Fruit fly (Drosophila melanogaster) whole organism, embryonic: ENCODE data around the gene CG11975.

Experiments used
- Atf3 ChIP-seq: fragments of 200-800 bp; sonication (Bioruptor generic); optimal IDR thresholded peaks from 3 replicates; lab custom pipeline; 2016; ENCODE audit warnings: missing biosample characterization, missing genetic modification characterization
- CG10366 ChIP-seq: fragments of 200-800 bp; sonication (Bioruptor generic); IDR thresholded peaks from 2 replicates; pipeline ENCODE4 v1.3.6; 2022; ENCODE audit warnings: missing biosample characterization, missing genetic modification characterization
- CG11093 ChIP-seq: fragments of 200-800 bp; sonication (Bioruptor generic); IDR thresholded peaks from 3 replicates; pipeline ENCODE4 v1.3.6; 2022; ENCODE audit warnings: missing biosample characterization, missing genetic modification characterization
- CG12236 ChIP-seq: fragments of 200-800 bp; sonication (Bioruptor generic); optimal IDR thresholded peaks from 2 replicates; lab custom pipeline; 2016; ENCODE audit warnings: missing biosample characterization, missing genetic modification characterization
- CG13296 ChIP-seq: fragments of 200-800 bp; sonication (Bioruptor generic); optimal IDR thresholded peaks from 3 replicates; lab custom pipeline; 2018; ENCODE audit warnings: missing biosample characterization, mild to moderate bottlenecking, missing genetic modification characterization
- CG14441 ChIP-seq: fragments of 200-800 bp; sonication (Bioruptor generic); IDR thresholded peaks from 2 replicates; pipeline ENCODE4 v1.3.6; 2022; ENCODE audit warnings: missing biosample characterization, missing genetic modification characterization
- CG1529 ChIP-seq: fragments of 200-800 bp; sonication (Bioruptor generic); optimal IDR thresholded peaks from 3 replicates; lab custom pipeline; 2018; ENCODE audit warnings: missing biosample characterization, missing genetic modification characterization
- CG15514 ChIP-seq: fragments of 200-800 bp; sonication (Bioruptor generic); optimal IDR thresholded peaks from 3 replicates; lab custom pipeline; 2017; ENCODE audit warnings: missing biosample characterization, missing genetic modification characterization, mild to moderate bottlenecking, moderate library complexity, missing genetic modification reagents
- CG15696 ChIP-seq: fragments of 200-800 bp; sonication (Bioruptor generic); optimal IDR thresholded peaks from 2 replicates; lab custom pipeline; 2019; ENCODE audit warnings: missing biosample characterization, mild to moderate bottlenecking, missing genetic modification characterization, moderate library complexity
- CG16779 ChIP-seq: fragments of 200-800 bp; sonication (Bioruptor generic); IDR thresholded peaks from 2 replicates; pipeline ENCODE4 v1.3.6; 2022; ENCODE audit warnings: missing biosample characterization, missing genetic modification characterization
- CG17359 ChIP-seq: fragments of 200-800 bp; sonication (Bioruptor generic); optimal IDR thresholded peaks from 3 replicates; lab custom pipeline; 2018; ENCODE audit warnings: missing biosample characterization, mild to moderate bottlenecking, missing genetic modification characterization, moderate library complexity
- CG1792 ChIP-seq: fragments of 200-800 bp; sonication (Bioruptor generic); optimal IDR thresholded peaks from 2 replicates; lab custom pipeline; 2016; ENCODE audit warnings: missing biosample characterization, missing genetic modification characterization
- CG18599 ChIP-seq: fragments of 200-800 bp; sonication (Bioruptor generic); optimal IDR thresholded peaks from 3 replicates; lab custom pipeline; 2017; ENCODE audit warnings: missing biosample characterization, missing genetic modification characterization, mild to moderate bottlenecking, moderate library complexity, missing genetic modification reagents
- CG2120 ChIP-seq: fragments of 200-800 bp; sonication (Bioruptor generic); optimal IDR thresholded peaks from 3 replicates; lab custom pipeline; 2016; ENCODE audit warnings: missing biosample characterization, missing genetic modification characterization
- CG30020 ChIP-seq: fragments of 200-800 bp; optimal IDR thresholded peaks from 2 replicates; lab custom pipeline; 2019; ENCODE audit warnings: missing biosample characterization, mild to moderate bottlenecking, missing genetic modification characterization, moderate library complexity
- CG31365 ChIP-seq: fragments of 200-800 bp; sonication (Bioruptor generic); optimal IDR thresholded peaks from 2 replicates; lab custom pipeline; 2018; ENCODE audit warnings: missing biosample characterization, mild to moderate bottlenecking, missing genetic modification characterization
- CG32772 ChIP-seq: fragments of 200-800 bp; sonication (Bioruptor generic); IDR thresholded peaks from 2 replicates; pipeline ENCODE4 v1.3.6; 2022; ENCODE audit warnings: missing biosample characterization, missing genetic modification characterization
- CG33213 ChIP-seq: fragments of 200-800 bp; sonication (Bioruptor generic); optimal IDR thresholded peaks from 3 replicates; lab custom pipeline; 2016; ENCODE audit warnings: missing biosample characterization, missing genetic modification characterization
- CG5953 ChIP-seq: fragments of 200-800 bp; sonication (Bioruptor generic); IDR thresholded peaks from 2 replicates; pipeline ENCODE4 v1.3.6; 2022; ENCODE audit warnings: missing biosample characterization, missing genetic modification characterization
- CG6654 ChIP-seq: fragments of 200-800 bp; sonication (Bioruptor generic); optimal IDR thresholded peaks from 2 replicates; lab custom pipeline; 2017; ENCODE audit warnings: missing biosample characterization, mild to moderate bottlenecking, missing genetic modification characterization
- CG6765 ChIP-seq: fragments of 200-800 bp; sonication (Bioruptor generic); optimal IDR thresholded peaks from 3 replicates; lab custom pipeline; 2017; ENCODE audit warnings: missing biosample characterization, mild to moderate bottlenecking, missing genetic modification characterization
- CG6791 ChIP-seq: fragments of 200-800 bp; sonication (Bioruptor generic); IDR thresholded peaks from 3 replicates; pipeline ENCODE4 v1.3.6; 2022; ENCODE audit warnings: missing biosample characterization, missing genetic modification characterization; ENCODE audit not compliant: partially characterized antibody
- CG7745 ChIP-seq: fragments of 200-800 bp; sonication (Bioruptor generic); optimal IDR thresholded peaks from 2 replicates; lab custom pipeline; 2018; ENCODE audit warnings: missing biosample characterization, mild to moderate bottlenecking, missing genetic modification characterization, moderate library complexity
- CG8281 ChIP-seq: fragments of 200-800 bp; sonication (Bioruptor generic); optimal IDR thresholded peaks from 2 replicates; lab custom pipeline; 2018; ENCODE audit warnings: missing biosample characterization, mild to moderate bottlenecking, missing genetic modification characterization, moderate library complexity
- CG8290 ChIP-seq, 3 experiments: fragments of 200-800 bp; sonication (Bioruptor generic); optimal IDR thresholded peaks; 2 replicates each; lab custom pipeline; 2016 to 2019; ENCODE audit warnings: missing biosample characterization in 3 of 3, missing genetic modification characterization in 3 of 3, mild to moderate bottlenecking in 2 of 3, moderate library complexity in 1 of 3
- Dip2 ChIP-seq: fragments of 200-800 bp; sonication (Bioruptor generic); IDR thresholded peaks from 2 replicates; pipeline ENCODE4 v1.3.6; 2022; ENCODE audit warnings: missing biosample characterization, missing genetic modification characterization
- HLH3B ChIP-seq: fragments of 200-800 bp; sonication (Bioruptor generic); IDR thresholded peaks from 2 replicates; pipeline ENCODE4 v1.3.6; 2022; ENCODE audit warnings: missing biosample characterization, missing genetic modification characterization
- Hmx ChIP-seq: fragments of 200-800 bp; sonication (Bioruptor generic); optimal IDR thresholded peaks from 2 replicates; lab custom pipeline; 2016; ENCODE audit warnings: missing biosample characterization, missing genetic modification characterization
- Hr78 ChIP-seq, 2 experiments: fragments of 200-800 bp in 1 of 2; fragments of >200 bp in 1 of 2; sonication (Bioruptor generic) in 1 of 2; optimal IDR thresholded peaks; 2 replicates each; lab custom pipeline; 2017 to 2019; ENCODE audit warnings: missing biosample characterization in 2 of 2, missing genetic modification characterization in 2 of 2, mild to moderate bottlenecking in 1 of 2, moderate library complexity in 1 of 2
- Poxn ChIP-seq: fragments of 200-800 bp; sonication (Bioruptor generic); IDR thresholded peaks from 2 replicates; pipeline ENCODE4 v1.3.6; 2022; ENCODE audit warnings: missing biosample characterization, missing genetic modification characterization
- cato ChIP-seq: fragments of 200-800 bp; sonication (Bioruptor generic); optimal IDR thresholded peaks from 2 replicates; lab custom pipeline; 2016; ENCODE audit warnings: missing biosample characterization, missing genetic modification characterization, borderline replicate concordance
- chn ChIP-seq: fragments of 200-800 bp; sonication (Bioruptor generic); optimal IDR thresholded peaks from 2 replicates; lab custom pipeline; 2016; ENCODE audit warnings: missing biosample characterization, missing genetic modification characterization
- crol ChIP-seq: fragments of 200-800 bp; sonication (Bioruptor generic); IDR thresholded peaks from 2 replicates; pipeline ENCODE4 v1.3.6; 2022; ENCODE audit warnings: missing biosample characterization, missing genetic modification characterization
- fd102C ChIP-seq: fragments of 200-800 bp; sonication (Bioruptor generic); optimal IDR thresholded peaks from 2 replicates; lab custom pipeline; 2018; ENCODE audit warnings: missing biosample characterization, mild to moderate bottlenecking, missing genetic modification characterization, moderate library complexity
- fd64A ChIP-seq: fragments of 200-800 bp; sonication (Bioruptor generic); optimal IDR thresholded peaks from 3 replicates; lab custom pipeline; 2018; ENCODE audit warnings: missing biosample characterization, mild to moderate bottlenecking, missing genetic modification characterization
- gfzf ChIP-seq: fragments of 200-800 bp; sonication (Bioruptor generic); optimal IDR thresholded peaks from 2 replicates; lab custom pipeline; 2016; ENCODE audit warnings: missing biosample characterization, mild to moderate bottlenecking, missing genetic modification characterization, moderate library complexity
- lbe ChIP-seq: fragments of 200-800 bp; sonication (Bioruptor generic); optimal IDR thresholded peaks from 2 replicates; lab custom pipeline; 2016; ENCODE audit warnings: missing biosample characterization, mild to moderate bottlenecking, missing genetic modification characterization
- luna ChIP-seq: fragments of 200-800 bp; sonication (Bioruptor generic); optimal IDR thresholded peaks from 2 replicates; lab custom pipeline; 2016; ENCODE audit warnings: missing biosample characterization, missing genetic modification characterization
- mam ChIP-seq: fragments of 200-800 bp; sonication (Bioruptor generic); optimal IDR thresholded peaks from 3 replicates; lab custom pipeline; 2016; ENCODE audit warnings: missing biosample characterization, missing genetic modification characterization
- odd ChIP-seq: fragments of 200-800 bp; sonication (Bioruptor generic); optimal IDR thresholded peaks from 2 replicates; lab custom pipeline; 2017; ENCODE audit warnings: missing biosample characterization, mild to moderate bottlenecking, missing genetic modification characterization
- pnt ChIP-seq: fragments of 200-800 bp; sonication (Bioruptor generic); optimal IDR thresholded peaks from 3 replicates; lab custom pipeline; 2016; ENCODE audit warnings: missing biosample characterization, missing genetic modification characterization
- run ChIP-seq: fragments of 200-800 bp; sonication (Bioruptor generic); optimal IDR thresholded peaks from 3 replicates; lab custom pipeline; 2018; ENCODE audit warnings: missing biosample characterization, mild to moderate bottlenecking, missing genetic modification characterization
- slou ChIP-seq: fragments of 200-800 bp; sonication (Bioruptor generic); optimal IDR thresholded peaks from 3 replicates; lab custom pipeline; 2016; ENCODE audit warnings: missing biosample characterization, missing genetic modification characterization
- sna ChIP-seq: fragments of 200-800 bp; sonication (Bioruptor generic); IDR thresholded peaks from 2 replicates; pipeline ENCODE4 v1.3.6; 2022; ENCODE audit warnings: missing biosample characterization, missing genetic modification characterization; ENCODE audit not compliant: partially characterized antibody
- sr ChIP-seq: fragments of 200-800 bp; sonication (Bioruptor generic); IDR thresholded peaks from 3 replicates; pipeline ENCODE4 v1.3.6; 2022; ENCODE audit warnings: missing biosample characterization, missing genetic modification characterization
- stc ChIP-seq: fragments of 200-800 bp; sonication (Bioruptor generic); IDR thresholded peaks from 2 replicates; pipeline ENCODE4 v1.3.6; 2022; ENCODE audit warnings: missing biosample characterization, missing genetic modification characterization
- sug ChIP-seq: fragments of 200-800 bp; optimal IDR thresholded peaks from 2 replicates; lab custom pipeline; 2019; ENCODE audit warnings: missing biosample characterization, mild to moderate bottlenecking, missing genetic modification characterization, moderate library complexity
- tll ChIP-seq, 2 experiments: fragments of 200-800 bp in 1 of 2; fragments of >200 bp in 1 of 2; sonication (Bioruptor generic) in 1 of 2; optimal IDR thresholded peaks; 2 replicates each; lab custom pipeline; 2017 to 2019; ENCODE audit warnings: missing biosample characterization in 2 of 2, missing genetic modification characterization in 2 of 2, mild to moderate bottlenecking in 1 of 2, moderate library complexity in 1 of 2
- unpg ChIP-seq: fragments of 200-800 bp; sonication (Bioruptor generic); optimal IDR thresholded peaks from 3 replicates; lab custom pipeline; 2018; ENCODE audit warnings: missing biosample characterization, mild to moderate bottlenecking, missing genetic modification characterization, moderate library complexity
- vnd ChIP-seq: fragments of 200-800 bp; sonication (Bioruptor generic); IDR thresholded peaks from 3 replicates; pipeline ENCODE4 v1.3.6; 2022; ENCODE audit warnings: missing biosample characterization, missing genetic modification characterization; ENCODE audit not compliant: partially characterized antibody
- vvl ChIP-seq: fragments of 200-800 bp; sonication (Bioruptor generic); IDR thresholded peaks from 2 replicates; pipeline ENCODE4 v1.3.6; 2022; ENCODE audit warnings: missing biosample characterization, missing genetic modification characterization

The CG11975 gene

DNA sequence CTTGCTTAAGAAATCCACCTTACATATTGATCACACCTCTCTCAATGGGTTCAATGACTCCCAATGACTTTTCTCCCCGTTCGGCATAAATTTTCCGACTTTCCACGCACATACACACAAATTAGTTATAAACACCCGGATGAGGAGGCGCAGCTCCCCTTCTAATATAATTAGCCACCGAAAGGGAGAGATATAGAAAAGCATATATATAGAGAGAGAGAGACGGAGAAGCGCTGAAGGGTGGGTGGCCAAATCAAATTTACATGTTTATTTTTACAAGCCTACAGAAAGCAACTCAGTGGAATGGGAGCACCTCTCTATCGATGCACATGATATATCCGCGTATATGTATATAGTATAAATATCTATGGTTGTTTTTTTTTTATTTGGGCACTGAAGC is 35.6 kb downstream of the CG11975 start (continued):
- TF ChIP-seq odd (GFP tag; lab: Kevin White, UChicago) (no peak), vnd (no peak), lbe (GFP tag; lab: Kevin White, UChicago) (no peak), CG2120 (no peak), CG16779 (GFP tag; lab: Robert Waterston, UW) (no peak), unpg (no peak), CG10366 (GFP tag; lab: Robert Waterston, UW) (no peak), mam (GFP tag; lab: Kevin White, UChicago) (no peak), CG14441 (no peak), CG17359 (tag; lab: Kevin White, UChicago) (no peak), fd102C (GFP tag; lab: Kevin White, UChicago) (no peak), Hmx (GFP tag; lab: Kevin White, UChicago) (no peak), sug (no peak), CG6765 (GFP tag; lab: Kevin White, UChicago) (no peak), CG33213 (no peak), fd64A (GFP tag; lab: Kevin White, UChicago) (peak; percentile 43), CG15696 (tag; lab: Kevin White, UChicago) (no peak), CG8281 (no peak), CG13296 (GFP tag; lab: Kevin White, UChicago) (no peak), sna (no peak), CG30020 (tag; lab: Kevin White, UChicago) (no peak), Atf3 (GFP tag; lab: Kevin White, UChicago) (no peak), crol (peak; percentile 21; the same call in 1 of the 2 replicates), CG31365 (tag; lab: Kevin White, UChicago) (no peak), gfzf (GFP tag; lab: Kevin White, UChicago) (no peak), CG1792 (GFP tag; lab: Kevin White, UChicago) (no peak), CG8290 (GFP tag; optimal IDR thresholded peaks at IDR 0.05; lab: Kevin White, UChicago) (no peak), CG8290 (tag; optimal IDR thresholded peaks at IDR 0.05; lab: Kevin White, UChicago) (no peak), tll (GFP tag; optimal IDR thresholded peaks at IDR 0.05; lab: Kevin White, UChicago) (peak in 1 of 2 experiments; percentile 0), CG1529 (GFP tag; lab: Kevin White, UChicago) (no peak), run (tag; lab: Kevin White, UChicago) (no peak), stc (GFP tag; lab: Robert Waterston, UW) (no peak), CG12236 (no peak), CG11093 (no peak), luna (no peak), slou (GFP tag; lab: Kevin White, UChicago) (no peak), chn (no peak), vvl (peak; percentile 24; the same call in 1 of the 2 replicates), Poxn (no peak), CG18599 (GFP tag; lab: Kevin White, UChicago) (no peak), CG7745 (tag; lab: Kevin White, UChicago) (peak; percentile 92), CG5953 (no peak), CG6654 (GFP tag; lab: Kevin White, UChicago) (no peak), pnt (GFP tag; lab: Kevin White, UChicago) (no peak), CG15514 (GFP tag; lab: Kevin White, UChicago) (no peak), CG6791 (no peak), Dip2 (GFP tag; lab: Robert Waterston, UW) (no peak), HLH3B (GFP tag; lab: Robert Waterston, UW) (no peak), sr (peak; percentile 83), Hr78 (GFP tag; optimal IDR thresholded peaks at IDR 0.05; lab: Kevin White, UChicago) (no peak), cato (GFP tag; lab: Kevin White, UChicago) (no peak), CG32772 (GFP tag; lab: Robert Waterston, UW) (0 out of 2 replicates have a peak, but pooled peaks have one; percentile 13)
